Worm (Caenorhabditis elegans): Measurements from ENCODE around the gene cutc-1.

cutc-1 gene

DNA sequence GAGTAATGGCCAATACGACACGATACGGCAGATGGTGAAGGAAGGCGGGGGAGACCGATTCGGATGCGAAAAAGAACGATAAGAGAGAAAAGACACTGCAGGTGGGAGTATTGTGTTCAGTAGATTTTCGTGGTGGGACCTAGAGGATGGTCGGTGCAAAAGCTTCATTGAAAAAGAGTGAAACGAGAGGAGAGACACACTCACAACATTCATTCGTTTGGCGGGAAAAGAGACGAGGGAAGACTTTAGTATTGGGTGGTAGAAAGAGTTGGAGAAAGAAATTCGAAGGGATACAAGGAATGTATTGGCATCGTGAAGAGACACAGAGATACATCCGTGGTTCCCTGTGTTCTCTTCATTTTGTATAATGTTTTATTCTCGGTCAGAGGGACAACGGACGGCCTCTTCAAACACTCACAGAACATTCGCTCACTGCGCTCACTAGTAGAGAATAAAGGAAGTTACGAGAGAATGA, 47.0 kb downstream of the cutc-1 start (continued):
- TF ChIP-seq lin-13 (GFP tag; optimal IDR thresholded peaks at IDR 0.05) = peak; percentile 56
- no peak for TF ChIP-seq ceh-88 (GFP tag; IDR thresholded peaks at IDR 0.05)
- no peak for TF ChIP-seq nhr-12 (tag; optimal IDR thresholded peaks at IDR 0.05)
- TF ChIP-seq unc-86 (tag; optimal IDR thresholded peaks at IDR 0.05) = peak; percentile 69
- peak; percentile 75 for TF ChIP-seq nhr-19 (GFP tag; conservative IDR thresholded peaks at IDR 0.05)
- TF ChIP-seq nhr-237 (tag; optimal IDR thresholded peaks at IDR 0.05) = no peak
- TF ChIP-seq fos-1 (tag; optimal IDR thresholded peaks at IDR 0.05) = peak; percentile 14
- peak; percentile 46 for TF ChIP-seq lin-15B (tag; optimal IDR thresholded peaks at IDR 0.05)
- no peak for TF ChIP-seq fkh-4 (tag; optimal IDR thresholded peaks at IDR 0.05; ENCODE audit: borderline replicate concordance)
- TF ChIP-seq tlp-1 (tag; optimal IDR thresholded peaks at IDR 0.05) = no peak
- peak; percentile 75 for TF ChIP-seq nhr-77 (tag; optimal IDR thresholded peaks at IDR 0.05)
- TF ChIP-seq zip-4 (GFP tag; optimal IDR thresholded peaks at IDR 0.05) = peak; percentile 10
- TF ChIP-seq pax-3 (tag; optimal IDR thresholded peaks at IDR 0.05) = no peak
- peak; percentile 42 for TF ChIP-seq unc-130 (tag; optimal IDR thresholded peaks at IDR 0.05)
- TF ChIP-seq unc-62 (GFP tag; optimal IDR thresholded peaks at IDR 0.05) = no peak
- TF ChIP-seq fkh-10 (GFP tag; optimal IDR thresholded peaks at IDR 0.05) = peak; percentile 68
- TF ChIP-seq egl-13 (tag; optimal IDR thresholded peaks at IDR 0.05) = no peak
- peak; percentile 82 for TF ChIP-seq mep-1 (tag; optimal IDR thresholded peaks at IDR 0.05)
- peak; percentile 3 for TF ChIP-seq zag-1 (tag; optimal IDR thresholded peaks at IDR 0.05)
- TF ChIP-seq mab-9 (GFP tag; IDR thresholded peaks at IDR 0.05) = no peak
- peak; percentile 65 for TF ChIP-seq rnt-1 (tag; optimal IDR thresholded peaks at IDR 0.05)
- TF ChIP-seq jun-1 (tag; optimal IDR thresholded peaks at IDR 0.05) = peak; percentile 50
- TF ChIP-seq efl-1 (optimal IDR thresholded peaks at IDR 0.05) = peak; percentile 72 to 85
- peak; percentile 53 to 54 for TF ChIP-seq efl-1 (GFP tag; optimal IDR thresholded peaks at IDR 0.05 in 1 of 2)
- TF ChIP-seq efl-3 (GFP tag; optimal IDR thresholded peaks at IDR 0.05) = no peak
- TF ChIP-seq egl-27 (tag; optimal IDR thresholded peaks at IDR 0.05) = peak in 1 of 2 experiments; percentile 4
- no peak for TF ChIP-seq pag-3 (tag; optimal IDR thresholded peaks at IDR 0.05; ENCODE audit: borderline replicate concordance, insufficient read depth)
- TF ChIP-seq nhr-90 (tag; optimal IDR thresholded peaks at IDR 0.05; ENCODE audit: poor library complexity) = peak; percentile 63
- no peak for TF ChIP-seq hlh-4 (tag; optimal IDR thresholded peaks at IDR 0.05)
- TF ChIP-seq sox-4 (tag; optimal IDR thresholded peaks at IDR 0.05) = no peak
- TF ChIP-seq fkh-8 (tag; optimal IDR thresholded peaks at IDR 0.05) = peak; percentile 80
- TF ChIP-seq ceh-8 (GFP tag; optimal IDR thresholded peaks at IDR 0.05) = peak; percentile 10
- TF ChIP-seq snu-23 (GFP tag; optimal IDR thresholded peaks at IDR 0.05) = peak; percentile 91
- TF ChIP-seq grh-1 (GFP tag; IDR thresholded peaks at IDR 0.05) = no peak
- TF ChIP-seq vab-15 (tag; optimal IDR thresholded peaks at IDR 0.05) = no peak
- TF ChIP-seq aly-2 (tag; optimal IDR thresholded peaks at IDR 0.05) = peak; percentile 77
- TF ChIP-seq sup-37 (GFP tag; optimal IDR thresholded peaks at IDR 0.05) = no peak
- no peak for TF ChIP-seq ceh-90 (tag; optimal IDR thresholded peaks at IDR 0.05)
- TF ChIP-seq Y116A8C.19 (tag; optimal IDR thresholded peaks at IDR 0.05; ENCODE audit: borderline replicate concordance) = no peak
- peak in 1 of 2 experiments; percentile 56 for TF ChIP-seq ztf-11 (tag; optimal IDR thresholded peaks at IDR 0.05)

DNA sequence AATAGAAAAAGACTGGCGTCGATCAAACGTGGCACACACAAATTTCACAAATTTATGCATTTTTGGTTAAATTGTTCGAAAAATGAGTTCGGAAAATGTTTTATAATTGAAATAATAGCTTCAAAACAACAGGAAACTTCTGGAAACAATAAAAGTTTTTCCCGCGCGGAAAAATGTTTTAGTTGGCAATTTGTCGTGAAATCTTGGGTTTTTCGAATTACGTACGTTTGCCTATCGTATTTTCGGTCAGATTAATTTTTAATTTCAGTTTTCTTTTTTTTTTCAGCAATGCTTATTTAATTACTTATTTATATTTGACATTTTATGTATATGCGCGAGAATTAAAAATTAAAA, 48.0 kb downstream of the cutc-1 start:
- no peak for TF ChIP-seq aha-1 (tag; optimal IDR thresholded peaks at IDR 0.05)
- no peak for TF ChIP-seq nhr-11 (tag; optimal IDR thresholded peaks at IDR 0.05)
- TF ChIP-seq nhr-71 (tag; optimal IDR thresholded peaks at IDR 0.05) = no peak
- TF ChIP-seq lin-39 (tag; optimal IDR thresholded peaks at IDR 0.05) = no peak
- no peak for TF ChIP-seq fkh-10 (GFP tag; optimal IDR thresholded peaks at IDR 0.05)
- no peak for TF ChIP-seq nhr-85 (tag)
- no peak for TF ChIP-seq efl-1 (optimal IDR thresholded peaks at IDR 0.05)
- TF ChIP-seq efl-1 (GFP tag; optimal IDR thresholded peaks at IDR 0.05 in 1 of 2) = no peak
